Worm (Caenorhabditis elegans): ENCODE data around the gene T10D4.15.

- TF ChIP-seq aly-1 (tag; optimal IDR thresholded peaks at IDR 0.05) (no peak), ama-1 (optimal IDR thresholded peaks at IDR 0.05) (no peak), hnd-1 (tag; optimal IDR thresholded peaks at IDR 0.05) (no peak)
These were observed 19.6 kb upstream of the T10D4.15 start, which contains the start of gene ins-19 for ce11 chrII:3126341-3126740.

All from whole organism, early embryonic.